Fruit fly (Drosophila melanogaster): ENCODE measurements around the gene polybromo.

The polybromo gene

DNA sequence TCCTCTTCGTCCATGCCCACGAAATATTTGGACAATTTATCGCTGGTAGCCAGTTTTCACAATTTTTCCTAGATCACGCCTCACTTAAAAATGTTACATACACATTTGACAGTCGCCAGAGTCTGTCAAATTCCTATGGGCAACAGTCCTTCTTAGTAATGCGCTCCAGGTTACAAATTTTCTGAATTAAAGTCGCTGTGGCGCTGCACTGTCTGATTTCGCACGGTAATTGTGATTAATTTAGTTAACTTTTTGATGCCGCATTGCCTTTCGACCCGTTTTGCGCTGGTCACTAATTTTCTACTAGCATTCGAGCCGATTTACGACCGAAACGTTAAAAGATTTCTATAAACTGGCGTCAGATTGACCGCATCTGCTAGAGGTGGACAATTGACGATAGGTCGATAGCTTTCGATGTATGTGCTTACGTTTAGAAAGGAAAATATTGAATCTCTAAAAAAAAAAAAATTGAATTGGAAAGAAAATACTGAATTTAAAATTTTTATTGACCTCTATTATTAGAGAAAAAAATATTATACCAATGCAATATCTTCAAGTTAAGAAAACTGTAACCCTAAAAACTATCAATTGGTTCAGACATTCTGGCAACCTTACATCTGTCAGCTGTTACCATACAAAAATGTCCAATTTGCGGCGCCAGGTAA lies 8.7 kb upstream of the polybromo start, which contains the start of the genes lili and CG34150 (continued):
- TF ChIP-seq ato (GFP tag; IDR thresholded peaks at IDR 0.05; ENCODE audit: partially characterized antibody) (peak; percentile 58; the same call in 1 of the 2 replicates), HHEX (GFP tag; optimal IDR thresholded peaks at IDR 0.05) (no peak), Atf3 (GFP tag; optimal IDR thresholded peaks at IDR 0.05) (peak; percentile 43)

DNA sequence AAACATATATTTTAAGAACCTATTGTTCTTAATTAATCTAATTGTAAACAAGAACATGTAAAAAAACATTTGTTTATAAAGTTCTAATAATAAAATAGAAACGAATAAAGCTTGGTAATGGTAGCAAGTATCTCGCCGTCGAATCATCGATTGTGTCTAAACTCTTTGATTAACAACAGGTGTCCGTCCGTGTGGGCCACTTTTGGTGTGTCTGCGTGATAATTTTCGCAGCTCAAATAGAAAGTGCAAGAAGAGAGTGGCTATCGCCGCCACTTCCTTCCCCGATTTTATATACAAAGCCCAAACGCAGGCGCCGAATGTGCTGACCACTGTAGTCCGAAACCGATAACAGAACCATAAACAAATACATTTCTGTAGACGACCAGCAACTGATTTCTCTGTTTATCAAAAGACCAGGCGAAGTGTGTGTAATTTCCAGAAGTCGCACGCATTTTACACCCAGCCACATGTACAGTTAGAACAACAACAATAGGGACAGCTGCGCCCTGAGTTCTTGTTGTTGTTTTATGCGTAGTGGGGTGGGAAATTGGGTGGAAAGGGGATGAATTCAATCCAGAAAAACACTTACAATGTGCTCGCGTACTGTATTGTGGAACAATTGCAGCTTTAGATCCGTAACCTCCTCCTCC lies 8.1 kb upstream of the polybromo start:
- TF ChIP-seq mirr (GFP tag; optimal IDR thresholded peaks at IDR 0.05) (peak; percentile 25), CG2199 (GFP tag; IDR thresholded peaks at IDR 0.05) (peak; percentile 79; the same call in 2 of the 3 replicates), sim (GFP tag; IDR thresholded peaks at IDR 0.05) (no peak), CG6791 (GFP tag; IDR thresholded peaks at IDR 0.05; ENCODE audit: partially characterized antibody) (0 out of 3 replicates have a peak, but pooled peaks have one; percentile 15), chm (GFP tag; IDR thresholded peaks at IDR 0.05) (0 out of 2 replicates have a peak, but pooled peaks have one; percentile 20), ewg (GFP tag; optimal IDR thresholded peaks at IDR 0.05) (peak; percentile 68), CG17328 (GFP tag; IDR thresholded peaks at IDR 0.05) (no peak), tna (GFP tag; IDR thresholded peaks at IDR 0.05; ENCODE audit: partially characterized antibody) (no peak), Sox100B (GFP tag; optimal IDR thresholded peaks at IDR 0.05) (no peak), CG4360 (GFP tag; IDR thresholded peaks at IDR 0.05) (peak; percentile 99), Hand (GFP tag; optimal IDR thresholded peaks at IDR 0.05) (peak; percentile 8), sens-2 (GFP tag; IDR thresholded peaks at IDR 0.05) (0 out of 2 replicates have a peak, but pooled peaks have one; percentile 29), Med (GFP tag) (peak; percentile 71), CG15479 (GFP tag; optimal IDR thresholded peaks at IDR 0.05) (peak; percentile 58), grau (tag; optimal IDR thresholded peaks at IDR 0.05) (peak; percentile 0), kah (GFP tag; optimal IDR thresholded peaks at IDR 0.05) (peak; percentile 87), twi (tag; optimal IDR thresholded peaks at IDR 0.05) (peak; percentile 28), CG34422 (GFP tag; IDR thresholded peaks at IDR 0.05) (peak; percentile 15; the same call in 1 of the 3 replicates), cg (GFP tag; optimal IDR thresholded peaks at IDR 0.05) (peak; percentile 4), CG1647 (GFP tag; optimal IDR thresholded peaks at IDR 0.05) (no peak), CG13287 (GFP tag; IDR thresholded peaks at IDR 0.05; ENCODE audit: partially characterized antibody) (no peak), cad (GFP tag; optimal IDR thresholded peaks at IDR 0.05) (peak; percentile 15), scrt (GFP tag; optimal IDR thresholded peaks at IDR 0.05) (peak; percentile 81), CG8290 (GFP tag; optimal IDR thresholded peaks at IDR 0.05) (no peak), CG8290 (tag; optimal IDR thresholded peaks at IDR 0.05) (peak in 1 of 2 experiments; percentile 20), Bgb (GFP tag; IDR thresholded peaks at IDR 0.05; ENCODE audit: partially characterized antibody) (peak; percentile 32; the same call in 1 of the 2 replicates), CG12769 (tag; optimal IDR thresholded peaks at IDR 0.05) (peak; percentile 4), CG17568 (GFP tag; optimal IDR thresholded peaks at IDR 0.05) (no peak), CG4730 (GFP tag; IDR thresholded peaks at IDR 0.05) (no peak), ci (GFP tag; IDR thresholded peaks at IDR 0.05) (peak; percentile 11; the same call in 1 of the 3 replicates), mam (GFP tag; optimal IDR thresholded peaks at IDR 0.05) (no peak), kni (GFP tag; optimal IDR thresholded peaks at IDR 0.05) (peak; percentile 24), pros (GFP tag; optimal IDR thresholded peaks at IDR 0.05) (peak; percentile 34)

DNA sequence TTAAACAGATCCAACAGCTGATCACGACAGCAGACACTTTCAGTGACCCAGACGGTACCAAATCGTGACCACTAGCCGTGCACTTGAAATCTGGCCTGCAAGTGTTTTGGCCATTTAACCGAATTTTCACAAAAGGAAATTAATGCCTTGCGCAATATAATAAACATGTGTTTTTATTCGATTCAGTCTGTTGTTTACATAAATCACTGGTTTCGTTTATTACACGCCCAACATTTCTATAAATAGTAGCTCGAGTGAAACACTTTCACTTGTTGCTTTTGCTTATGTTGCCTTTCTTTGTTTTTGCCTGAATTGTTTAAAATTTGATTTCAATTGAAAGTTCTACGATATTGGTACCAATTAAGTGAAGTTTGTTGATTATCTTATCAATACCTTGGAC lies 7.3 kb upstream of the polybromo start:
- TF ChIP-seq CG6791 (GFP tag; IDR thresholded peaks at IDR 0.05; ENCODE audit: partially characterized antibody) (no peak), grau (tag; optimal IDR thresholded peaks at IDR 0.05) (no peak), CG17912 (GFP tag; optimal IDR thresholded peaks at IDR 0.05) (no peak), crc (GFP tag; optimal IDR thresholded peaks at IDR 0.05) (no peak), gem (tag; optimal IDR thresholded peaks at IDR 0.05) (no peak), NFAT (GFP tag; IDR thresholded peaks at IDR 0.05) (no peak), Gsc (GFP tag; IDR thresholded peaks at IDR 0.05) (no peak), unc-4 (GFP tag; IDR thresholded peaks at IDR 0.05; ENCODE audit: partially characterized antibody) (no peak), CG3163 (GFP tag; optimal IDR thresholded peaks at IDR 0.05) (no peak), Trl (optimal IDR thresholded peaks at IDR 0.05) (no peak), Trl (GFP tag; optimal IDR thresholded peaks at IDR 0.05) (no peak), twi (tag; optimal IDR thresholded peaks at IDR 0.05) (peak; percentile 55), exex (tag; optimal IDR thresholded peaks at IDR 0.05) (peak; percentile 37), pb (GFP tag; optimal IDR thresholded peaks at IDR 0.05) (no peak), gcm (GFP tag; optimal IDR thresholded peaks at IDR 0.05) (no peak)
